Fruit fly (Drosophila melanogaster) whole organism, pupa: ENCODE results near the gene ND-B14.5B.

Experiments used
- CG10348 ChIP-seq: fragments of 200-800 bp; sonication (Bioruptor generic); IDR thresholded peaks from 2 replicates; pipeline ENCODE4 v1.3.6; 2022; ENCODE audit warnings: missing biosample characterization, missing genetic modification characterization
- CG14655 ChIP-seq: fragments of 200-800 bp; sonication (Bioruptor generic); optimal IDR thresholded peaks from 3 replicates; lab custom pipeline; 2017; ENCODE audit warnings: mild to moderate bottlenecking, missing biosample characterization, missing genetic modification reagents, missing genetic modification characterization
- CG15710 ChIP-seq: fragments of 200-800 bp; sonication (Bioruptor generic); optimal IDR thresholded peaks from 2 replicates; lab custom pipeline; 2018; ENCODE audit warnings: missing biosample characterization, mild to moderate bottlenecking, missing genetic modification characterization, moderate library complexity
- CG17806 ChIP-seq: fragments of 200-800 bp; sonication (Bioruptor generic); optimal IDR thresholded peaks from 2 replicates; lab custom pipeline; 2018; ENCODE audit warnings: missing biosample characterization, mild to moderate bottlenecking, missing genetic modification characterization, moderate library complexity
- CG32121 ChIP-seq: fragments of 200-800 bp; sonication (Bioruptor generic); IDR thresholded peaks from 2 replicates; pipeline ENCODE4 v1.3.6; 2022; ENCODE audit warnings: missing biosample characterization, missing genetic modification characterization
- CG34367 ChIP-seq: fragments of 200-800 bp; sonication (Bioruptor generic); optimal IDR thresholded peaks from 2 replicates; lab custom pipeline; 2018; ENCODE audit warnings: missing biosample characterization, mild to moderate bottlenecking, missing genetic modification characterization
- CG4496 ChIP-seq: fragments of 200-800 bp; sonication (Bioruptor generic); IDR thresholded peaks from 3 replicates; pipeline ENCODE4 v1.3.6; 2022; ENCODE audit warnings: missing biosample characterization, missing genetic modification characterization
- CG8159 ChIP-seq: fragments of 200-800 bp; sonication (Bioruptor generic); optimal IDR thresholded peaks from 3 replicates; lab custom pipeline; 2018; ENCODE audit warnings: missing biosample characterization, mild to moderate bottlenecking, missing genetic modification characterization, moderate library complexity
- CG8301 ChIP-seq: fragments of 200-800 bp; sonication (Bioruptor generic); optimal IDR thresholded peaks from 2 replicates; lab custom pipeline; 2018; ENCODE audit warnings: missing biosample characterization, mild to moderate bottlenecking, missing genetic modification characterization
- EcR ChIP-seq: fragments of 200-800 bp; sonication (Bioruptor generic); optimal IDR thresholded peaks from 3 replicates; lab custom pipeline; 2019; ENCODE audit warnings: missing biosample characterization, missing genetic modification characterization, mild to moderate bottlenecking, moderate library complexity, missing genetic modification reagents
- Ets98B ChIP-seq: fragments of 200-800 bp; sonication (Bioruptor generic); IDR thresholded peaks from 2 replicates; pipeline ENCODE4 v1.3.6; 2022; ENCODE audit warnings: missing biosample characterization, missing genetic modification characterization
- Pif1A ChIP-seq: fragments of 200-800 bp; sonication (Bioruptor generic); optimal IDR thresholded peaks from 3 replicates; lab custom pipeline; 2016; ENCODE audit warnings: missing biosample characterization, missing genetic modification characterization
- Snoo ChIP-seq: fragments of 200-800 bp; sonication (Bioruptor generic); optimal IDR thresholded peaks from 3 replicates; lab custom pipeline; 2017; ENCODE audit warnings: missing biosample characterization, mild to moderate bottlenecking, missing genetic modification characterization, inconsistent platforms
- fd96Ca ChIP-seq: fragments of 200-800 bp; sonication (Bioruptor generic); IDR thresholded peaks from 3 replicates; pipeline ENCODE4 v1.3.6; 2022; ENCODE audit warnings: missing biosample characterization, missing genetic modification characterization

- TF ChIP-seq CG15710, result no peak
- TF ChIP-seq CG14655 (GFP tag; lab: Kevin White, UChicago), result no peak
- TF ChIP-seq CG4496 (GFP tag; lab: Robert Waterston, UW), result no peak
- no peak for TF ChIP-seq CG32121 (GFP tag; lab: Robert Waterston, UW)
- no peak for TF ChIP-seq Snoo (tag; lab: Kevin White, UChicago)
- TF ChIP-seq EcR (GFP tag; lab: Kevin White, UChicago), result no peak
- TF ChIP-seq fd96Ca, result no peak
- TF ChIP-seq CG10348 (GFP tag; lab: Robert Waterston, UW), result no peak
- TF ChIP-seq CG8159 (tag; lab: Kevin White, UChicago), result no peak
- TF ChIP-seq CG8301, result no peak
- TF ChIP-seq CG34367 (tag; lab: Kevin White, UChicago), result no peak
- TF ChIP-seq CG17806 (tag; lab: Kevin White, UChicago), result no peak
- TF ChIP-seq Ets98B, result no peak
- TF ChIP-seq Pif1A, result no peak
These were observed 28.1 kb upstream of the ND-B14.5B start, which contains the start of the genes CG31698 and CG15404 for dm6 chr2L:3173740-3174139.
